Fruit fly (Drosophila melanogaster) whole organism, embryonic: Measurements from ENCODE around the gene CG5500.
A peak's percentile ranks its signal among the peaks of the same experiment; 100 is the strongest.

Source experiments
- Adf1 ChIP-seq: fragments of 200-800 bp; sonication (Bioruptor generic); IDR thresholded peaks from 2 replicates; pipeline ENCODE4 v1.3.6; 2022; ENCODE audit warnings: missing biosample characterization, missing genetic modification characterization
- Aef1 ChIP-seq: fragments of 200-800 bp; sonication (Bioruptor generic); IDR thresholded peaks from 3 replicates; pipeline ENCODE4 v1.3.6; 2022; ENCODE audit warnings: missing biosample characterization, missing genetic modification characterization
- Atf6 ChIP-seq: fragments of 200-800 bp; sonication (Bioruptor generic); IDR thresholded peaks from 2 replicates; pipeline ENCODE4 v1.3.6; 2022; ENCODE audit warnings: missing biosample characterization, missing genetic modification characterization
- Blimp-1 ChIP-seq: fragments of 200-800 bp; sonication (Bioruptor generic); optimal IDR thresholded peaks from 3 replicates; lab custom pipeline; 2018; ENCODE audit warnings: missing biosample characterization, missing genetic modification characterization, mild to moderate bottlenecking, moderate library complexity, missing genetic modification reagents
- CG10565 ChIP-seq: fragments of 200-800 bp; sonication (Bioruptor generic); optimal IDR thresholded peaks from 3 replicates; lab custom pipeline; 2016; ENCODE audit warnings: missing biosample characterization, mild to moderate bottlenecking, missing genetic modification characterization
- CG11247 ChIP-seq: fragments of 200-800 bp; sonication (Bioruptor generic); IDR thresholded peaks from 2 replicates; pipeline ENCODE4 v1.3.6; 2022; ENCODE audit warnings: missing biosample characterization, missing genetic modification characterization
- CG11456 ChIP-seq: fragments of 200-800 bp; sonication (Bioruptor generic); IDR thresholded peaks from 3 replicates; pipeline ENCODE4 v1.3.6; 2022; ENCODE audit warnings: missing biosample characterization, missing genetic modification characterization
- CG12071 ChIP-seq: fragments of 200-800 bp; sonication (Bioruptor generic); optimal IDR thresholded peaks from 3 replicates; lab custom pipeline; 2018; ENCODE audit warnings: missing biosample characterization, mild to moderate bottlenecking, missing genetic modification characterization
- CG12155 ChIP-seq: fragments of 200-800 bp; sonication (Bioruptor generic); optimal IDR thresholded peaks from 3 replicates; lab custom pipeline; 2016; ENCODE audit warnings: missing biosample characterization, missing genetic modification characterization
- CG14710 ChIP-seq: fragments of 200-800 bp; sonication (Bioruptor generic); optimal IDR thresholded peaks from 3 replicates; lab custom pipeline; 2019; ENCODE audit warnings: missing biosample characterization, mild to moderate bottlenecking, missing genetic modification characterization, moderate library complexity
- CG18619 ChIP-seq: fragments of 200-800 bp; sonication (Bioruptor generic); optimal IDR thresholded peaks from 3 replicates; lab custom pipeline; 2017; ENCODE audit warnings: missing biosample characterization, mild to moderate bottlenecking, missing genetic modification characterization
- CG2202 ChIP-seq: fragments of 200-800 bp; sonication (Bioruptor generic); optimal IDR thresholded peaks from 2 replicates; lab custom pipeline; 2018; ENCODE audit warnings: missing biosample characterization, mild to moderate bottlenecking, missing genetic modification characterization
- CG31441 ChIP-seq: fragments of 200-800 bp; sonication (Bioruptor generic); IDR thresholded peaks from 2 replicates; pipeline ENCODE4 v1.3.6; 2022; ENCODE audit warnings: missing biosample characterization, missing genetic modification characterization
- CG33213 ChIP-seq: fragments of 200-800 bp; sonication (Bioruptor generic); optimal IDR thresholded peaks from 3 replicates; lab custom pipeline; 2016; ENCODE audit warnings: missing biosample characterization, missing genetic modification characterization
- CG4360 ChIP-seq: fragments of 200-800 bp; sonication (Bioruptor generic); IDR thresholded peaks from 2 replicates; pipeline ENCODE4 v1.3.6; 2022; ENCODE audit warnings: missing biosample characterization, missing genetic modification characterization
- CG6175 ChIP-seq: fragments of 200-800 bp; sonication (Bioruptor generic); IDR thresholded peaks from 3 replicates; pipeline ENCODE4 v1.3.6; 2022; ENCODE audit warnings: missing biosample characterization, missing genetic modification characterization
- CG6272 ChIP-seq: fragments of 200-800 bp; sonication (Bioruptor generic); IDR thresholded peaks from 2 replicates; pipeline ENCODE4 v1.3.6; 2022; ENCODE audit warnings: missing biosample characterization, missing genetic modification characterization
- CG6765 ChIP-seq: fragments of 200-800 bp; sonication (Bioruptor generic); optimal IDR thresholded peaks from 3 replicates; lab custom pipeline; 2017; ENCODE audit warnings: missing biosample characterization, mild to moderate bottlenecking, missing genetic modification characterization
- CG7357 ChIP-seq: fragments of 200-800 bp; sonication (Bioruptor generic); IDR thresholded peaks from 3 replicates; pipeline ENCODE4 v1.3.6; 2022; ENCODE audit warnings: missing biosample characterization, missing genetic modification characterization
- CG8089 ChIP-seq: fragments of 200-800 bp; sonication (Bioruptor generic); optimal IDR thresholded peaks from 3 replicates; lab custom pipeline; 2016; ENCODE audit warnings: missing biosample characterization, missing genetic modification characterization
- CG9817 ChIP-seq: fragments of 200-800 bp; sonication (Bioruptor generic); optimal IDR thresholded peaks from 2 replicates; lab custom pipeline; 2018; ENCODE audit warnings: missing biosample characterization, mild to moderate bottlenecking, missing genetic modification characterization, moderate library complexity
- Dad ChIP-seq: fragments of 200-800 bp; sonication (Bioruptor generic); optimal IDR thresholded peaks from 3 replicates; lab custom pipeline; 2016; ENCODE audit warnings: missing biosample characterization, missing genetic modification characterization
- Deaf1 ChIP-seq: fragments of 200-800 bp; optimal IDR thresholded peaks from 3 replicates; lab custom pipeline; 2019; ENCODE audit warnings: missing biosample characterization, mild to moderate bottlenecking, missing genetic modification characterization, moderate library complexity
- E2f1 ChIP-seq: fragments of 200-800 bp; sonication (Bioruptor generic); IDR thresholded peaks from 2 replicates; pipeline ENCODE4 v1.3.6; 2022; ENCODE audit warnings: missing biosample characterization, missing genetic modification characterization
- Elba2 ChIP-seq: fragments of 200-800 bp; sonication (Bioruptor generic); optimal IDR thresholded peaks from 3 replicates; lab custom pipeline; 2016; ENCODE audit warnings: missing biosample characterization, missing genetic modification characterization
- Fer2 ChIP-seq: fragments of 200-800 bp; sonication (Bioruptor generic); optimal IDR thresholded peaks from 2 replicates; lab custom pipeline; 2018; ENCODE audit warnings: missing biosample characterization, mild to moderate bottlenecking, missing genetic modification characterization, moderate library complexity
- H15 ChIP-seq: fragments of 200-800 bp; sonication (Bioruptor generic); IDR thresholded peaks from 3 replicates; pipeline ENCODE4 v1.3.6; 2022; ENCODE audit warnings: missing biosample characterization, missing genetic modification characterization
- HLH4C ChIP-seq: fragments of 200-800 bp; sonication (Bioruptor generic); IDR thresholded peaks from 3 replicates; pipeline ENCODE4 v1.3.6; 2022; ENCODE audit warnings: missing biosample characterization, missing genetic modification characterization; ENCODE audit not compliant: partially characterized antibody
- Hey ChIP-seq: fragments of 200-800 bp; sonication (Bioruptor generic); optimal IDR thresholded peaks from 3 replicates; lab custom pipeline; 2018; ENCODE audit warnings: missing biosample characterization, mild to moderate bottlenecking, missing genetic modification characterization
- HmgD ChIP-seq: fragments of 200-800 bp; sonication (Bioruptor generic); optimal IDR thresholded peaks from 3 replicates; lab custom pipeline; 2016; ENCODE audit warnings: missing biosample characterization, missing genetic modification characterization
- Kr ChIP-seq: fragments of 200-800 bp; sonication (Bioruptor generic); optimal IDR thresholded peaks from 2 replicates; lab custom pipeline; 2017; ENCODE audit warnings: missing biosample characterization, mild to moderate bottlenecking, missing genetic modification characterization
- Lhr ChIP-seq: fragments of 200-800 bp; sonication (Bioruptor generic); optimal IDR thresholded peaks from 3 replicates; lab custom pipeline; 2017; ENCODE audit warnings: mild to moderate bottlenecking, missing biosample characterization, missing genetic modification reagents, missing genetic modification characterization
- Lpt ChIP-seq: fragments of >200 bp; optimal IDR thresholded peaks from 2 replicates; lab custom pipeline; 2018; ENCODE audit warnings: missing biosample characterization, missing genetic modification characterization
- PHDP ChIP-seq: fragments of 200-800 bp; sonication (Bioruptor generic); optimal IDR thresholded peaks from 3 replicates; lab custom pipeline; 2018; ENCODE audit warnings: missing biosample characterization, mild to moderate bottlenecking, missing genetic modification characterization, moderate library complexity
- Poxn ChIP-seq: fragments of 200-800 bp; sonication (Bioruptor generic); IDR thresholded peaks from 2 replicates; pipeline ENCODE4 v1.3.6; 2022; ENCODE audit warnings: missing biosample characterization, missing genetic modification characterization
- Scr ChIP-seq: fragments of 200-800 bp; sonication (Bioruptor generic); IDR thresholded peaks from 2 replicates; pipeline ENCODE4 v1.3.6; 2022; ENCODE audit warnings: missing biosample characterization, missing genetic modification characterization; ENCODE audit not compliant: partially characterized antibody
- Trl ChIP-seq, 3 experiments: fragments of >200 bp in 2 of 3; fragments of 200-800 bp in 1 of 3; sonication (Bioruptor generic) in 1 of 3; optimal IDR thresholded peaks; 2 replicates in 1 of 3; 3 replicates in 2 of 3; lab custom pipeline; 2016 to 2017; ENCODE audit warnings: missing biosample characterization in 1 of 3, missing genetic modification characterization in 1 of 3
- abd-A ChIP-seq: fragments of 200-800 bp; sonication (Bioruptor generic); optimal IDR thresholded peaks from 3 replicates; lab custom pipeline; 2019; ENCODE audit warnings: missing biosample characterization, mild to moderate bottlenecking, missing genetic modification characterization, moderate library complexity
- bab2 ChIP-seq: fragments of 200-800 bp; sonication (Bioruptor generic); optimal IDR thresholded peaks from 2 replicates; lab custom pipeline; 2016; ENCODE audit warnings: missing biosample characterization, missing genetic modification characterization
- bigmax ChIP-seq: fragments of 200-800 bp; sonication (Bioruptor generic); optimal IDR thresholded peaks from 2 replicates; lab custom pipeline; 2018; ENCODE audit warnings: missing biosample characterization, mild to moderate bottlenecking, missing genetic modification characterization
- caup ChIP-seq: fragments of 200-800 bp; sonication (Bioruptor generic); optimal IDR thresholded peaks from 3 replicates; lab custom pipeline; 2017; ENCODE audit warnings: missing biosample characterization, mild to moderate bottlenecking, missing genetic modification characterization, moderate library complexity; ENCODE audit not compliant: severe bottlenecking
- crol ChIP-seq: fragments of 200-800 bp; sonication (Bioruptor generic); IDR thresholded peaks from 2 replicates; pipeline ENCODE4 v1.3.6; 2022; ENCODE audit warnings: missing biosample characterization, missing genetic modification characterization
- dan ChIP-seq: fragments of 200-800 bp; sonication (Bioruptor generic); IDR thresholded peaks from 2 replicates; pipeline ENCODE4 v1.3.6; 2022; ENCODE audit warnings: missing biosample characterization, missing genetic modification characterization
- en ChIP-seq: fragments of 200-800 bp; sonication (Bioruptor generic); optimal IDR thresholded peaks from 2 replicates; lab custom pipeline; 2016; ENCODE audit warnings: missing biosample characterization, missing genetic modification characterization
- fd96Cb ChIP-seq: fragments of 200-800 bp; sonication (Bioruptor generic); optimal IDR thresholded peaks from 2 replicates; lab custom pipeline; 2018; ENCODE audit warnings: missing biosample characterization, mild to moderate bottlenecking, missing genetic modification characterization, moderate library complexity
- gt ChIP-seq: fragments of 200-800 bp; sonication (Bioruptor generic); IDR thresholded peaks from 2 replicates; pipeline ENCODE4 v1.3.6; 2022; ENCODE audit warnings: missing biosample characterization, missing genetic modification characterization
- hth ChIP-seq: fragments of >200 bp; optimal IDR thresholded peaks from 2 replicates; lab custom pipeline; 2017; ENCODE audit warnings: inconsistent platforms
- org-1 ChIP-seq: fragments of 200-800 bp; sonication (Bioruptor generic); optimal IDR thresholded peaks from 2 replicates; lab custom pipeline; 2017; ENCODE audit warnings: missing biosample characterization, missing genetic modification characterization
- sob ChIP-seq: fragments of 200-800 bp; sonication (Bioruptor generic); IDR thresholded peaks from 2 replicates; pipeline ENCODE4 v1.3.6; 2022; ENCODE audit warnings: missing biosample characterization, missing genetic modification characterization
- sqz ChIP-seq: fragments of 200-800 bp; sonication (Bioruptor generic); optimal IDR thresholded peaks from 3 replicates; lab custom pipeline; 2018; ENCODE audit warnings: missing biosample characterization, mild to moderate bottlenecking, missing genetic modification characterization
- tin ChIP-seq: fragments of 200-800 bp; sonication (Bioruptor generic); optimal IDR thresholded peaks from 3 replicates; lab custom pipeline; 2016; ENCODE audit warnings: missing biosample characterization, missing genetic modification characterization
- vfl ChIP-seq: fragments of 200-800 bp; sonication (Bioruptor generic); optimal IDR thresholded peaks from 2 replicates; lab custom pipeline; 2016; ENCODE audit warnings: missing biosample characterization, missing genetic modification characterization

Gene CG5500

dm6 chr3R:26908750-26909149 lies 32.3 kb downstream of the CG5500 start:
- TF ChIP-seq en (GFP tag; lab: Kevin White, UChicago): no peak
- no peak for TF ChIP-seq CG11247
- TF ChIP-seq vfl (GFP tag; lab: Kevin White, UChicago): no peak
- TF ChIP-seq Blimp-1 (GFP tag; lab: Kevin White, UChicago): peak; percentile 64
- TF ChIP-seq gt (GFP tag; lab: Robert Waterston, UW): no peak
- peak; percentile 1 for TF ChIP-seq CG2202
- no peak for TF ChIP-seq Kr
- no peak for TF ChIP-seq Poxn (GFP tag; lab: Robert Waterston, UW)
- no peak for TF ChIP-seq E2f1 (GFP tag; lab: Robert Waterston, UW)
- no peak for TF ChIP-seq Adf1 (GFP tag; lab: Robert Waterston, UW)
- TF ChIP-seq CG14710 (tag; lab: Kevin White, UChicago): peak; percentile 37
- TF ChIP-seq CG12071 (GFP tag; lab: Kevin White, UChicago): peak; percentile 31
- no peak for TF ChIP-seq Lhr
- no peak for TF ChIP-seq CG33213 (GFP tag; lab: Kevin White, UChicago)
- no peak for TF ChIP-seq Lpt (GFP tag; lab: Kevin White, UChicago)
- TF ChIP-seq sob (GFP tag; lab: Robert Waterston, UW): no peak
- TF ChIP-seq HLH4C (GFP tag; lab: Robert Waterston, UW): no peak
- no peak for TF ChIP-seq HmgD (GFP tag; lab: Kevin White, UChicago)
- TF ChIP-seq CG9817 (tag; lab: Kevin White, UChicago): no peak
- TF ChIP-seq CG11456: 0 out of 3 replicates have a peak, but pooled peaks have one; percentile 50
- TF ChIP-seq CG7357 (GFP tag; lab: Robert Waterston, UW): no peak
- TF ChIP-seq bab2 (GFP tag; lab: Kevin White, UChicago): no peak
- TF ChIP-seq CG31441 (GFP tag; lab: Robert Waterston, UW): no peak
- TF ChIP-seq dan (GFP tag; lab: Robert Waterston, UW): no peak
- TF ChIP-seq PHDP (tag; lab: Kevin White, UChicago): peak; percentile 32
- TF ChIP-seq fd96Cb: no peak
- TF ChIP-seq bigmax (GFP tag; lab: Kevin White, UChicago): no peak
- TF ChIP-seq tin: no peak
- no peak for TF ChIP-seq CG8089 (GFP tag; lab: Kevin White, UChicago)
- TF ChIP-seq hth (lab: Kevin White, UChicago): no peak
- TF ChIP-seq CG18619 (GFP tag; lab: Kevin White, UChicago): no peak
- TF ChIP-seq Aef1 (GFP tag; lab: Robert Waterston, UW): no peak
- TF ChIP-seq caup (GFP tag; lab: Kevin White, UChicago): no peak
- TF ChIP-seq H15: no peak
- TF ChIP-seq abd-A (tag; lab: Kevin White, UChicago): no peak
- no peak for TF ChIP-seq CG12155 (GFP tag; lab: Kevin White, UChicago)
- no peak for TF ChIP-seq org-1 (GFP tag; lab: Kevin White, UChicago)
- TF ChIP-seq Fer2: no peak
- TF ChIP-seq Deaf1: no peak
- 0 out of 2 replicates have a peak, but pooled peaks have one; percentile 20 for TF ChIP-seq CG4360 (GFP tag; lab: Robert Waterston, UW)
- no peak for TF ChIP-seq Trl (optimal IDR thresholded peaks at IDR 0.05; lab: Kevin White, UChicago)
- TF ChIP-seq Trl (GFP tag; optimal IDR thresholded peaks at IDR 0.05; lab: Kevin White, UChicago): peak; percentile 17
- TF ChIP-seq CG6765 (GFP tag; lab: Kevin White, UChicago): no peak
- TF ChIP-seq CG10565 (GFP tag; lab: Kevin White, UChicago): no peak
- no peak for TF ChIP-seq CG6272 (GFP tag; lab: Robert Waterston, UW)
- no peak for TF ChIP-seq Dad (GFP tag; lab: Kevin White, UChicago)
- peak; percentile 4 for TF ChIP-seq sqz (GFP tag; lab: Kevin White, UChicago)
- TF ChIP-seq Atf6 (GFP tag; lab: Robert Waterston, UW): peak; percentile 48
- TF ChIP-seq Scr: no peak
- no peak for TF ChIP-seq Hey (tag; lab: Kevin White, UChicago)
- no peak for TF ChIP-seq Elba2 (GFP tag; lab: Kevin White, UChicago)
- TF ChIP-seq CG6175: no peak
- no peak for TF ChIP-seq crol (GFP tag; lab: Robert Waterston, UW)
